Worm (Caenorhabditis elegans) whole organism, midembryonic: ENCODE data around the gene T24C2.5.

Source experiments
- T22C8.4 ChIP-seq: fragments of 200-800 bp; sonication (Bioruptor generic); IDR thresholded peaks from 2 replicates; pipeline ENCODE4 v1.3.6; 2022; ENCODE audit warnings: missing genetic modification characterization, missing compliant biosample characterization
- cog-1 ChIP-seq: sonication (generic microtip); optimal IDR thresholded peaks from 2 replicates; lab custom pipeline; 2016; ENCODE audit warnings: missing genetic modification characterization, missing compliant biosample characterization
- flt-1 ChIP-seq: fragments of 200-800 bp; sonication (Bioruptor generic); IDR thresholded peaks from 2 replicates; pipeline ENCODE4 v1.3.6; 2022; ENCODE audit warnings: missing genetic modification characterization, missing compliant biosample characterization
- klf-2 ChIP-seq: fragments of 200-800 bp; sonication (Bioruptor generic); conservative IDR thresholded peaks from 2 replicates; pipeline ENCODE4 v1.3.6; 2022; ENCODE audit warnings: missing genetic modification reagents, missing genetic modification characterization, missing compliant biosample characterization
- med-1 ChIP-seq: sonication (generic microtip); optimal IDR thresholded peaks from 2 replicates; lab custom pipeline; 2017; ENCODE audit warnings: missing genetic modification characterization, mild to moderate bottlenecking, missing compliant biosample characterization, antibody characterized with exemption, missing genetic modification reagents; ENCODE audit not compliant: insufficient read depth
- ref-1 ChIP-seq: fragments of 200-800 bp; sonication (Bioruptor generic); conservative IDR thresholded peaks from 2 replicates; pipeline ENCODE4 v1.3.6; 2022; ENCODE audit warnings: missing genetic modification reagents, missing genetic modification characterization, missing compliant biosample characterization
- tab-1 ChIP-seq: fragments of 200-800 bp; sonication (Bioruptor generic); IDR thresholded peaks from 2 replicates; pipeline ENCODE4 v1.3.6; 2022; ENCODE audit warnings: missing genetic modification characterization, missing compliant biosample characterization
- ztf-23 ChIP-seq: fragments of 200-800 bp; sonication (Bioruptor generic); IDR thresholded peaks from 2 replicates; pipeline ENCODE4 v1.3.6; 2022; ENCODE audit warnings: missing genetic modification reagents, missing genetic modification characterization, missing compliant biosample characterization
- ztf-29 ChIP-seq: fragments of 200-800 bp; sonication (Bioruptor generic); IDR thresholded peaks from 2 replicates; pipeline ENCODE4 v1.3.6; 2022; ENCODE audit warnings: missing genetic modification reagents, missing genetic modification characterization, missing compliant biosample characterization

ce11 chrX:14557352-14557935 is 23.2 kb downstream of the T24C2.5 start:
- TF ChIP-seq ztf-23 (GFP tag; lab: Robert Waterston, UW) (no peak), ref-1 (no peak), flt-1 (GFP tag; lab: Robert Waterston, UW) (no peak), ztf-29 (no peak), med-1 (no peak), cog-1 (no peak), T22C8.4 (no peak), klf-2 (GFP tag; lab: Robert Waterston, UW) (no peak), tab-1 (GFP tag; lab: Robert Waterston, UW) (no peak)
